Comparison of ENCODE assay signal across 2 fruit fly cellular contexts in genomic region chr4:42352-42751, dm6.
TF ChIP-seq lines count a peak whose summit lies in the region.

No protein-coding gene starts in this region.

- TF ChIP-seq CTCF in whole organism, embryonic (GFP tag; optimal IDR thresholded peaks at IDR 0.05; lab: Kevin White, UChicago): no peak

TF ChIP-seq in whole organism, embryonic, 481 proteins besides CTCF, POLR2A, EP300 and RAD21:
- peak; percentile 30 for TF ChIP-seq BEAF-32 (GFP tag; optimal IDR thresholded peaks at IDR 0.05; lab: Kevin White, UChicago)
- peak; percentile 65 for TF ChIP-seq CG17802 (tag; optimal IDR thresholded peaks at IDR 0.05; lab: Kevin White, UChicago)
- TF ChIP-seq CG14014 (GFP tag; IDR thresholded peaks at IDR 0.05; lab: Robert Waterston, UW): no peak
- TF ChIP-seq CG15514 (GFP tag; optimal IDR thresholded peaks at IDR 0.05; lab: Kevin White, UChicago): no peak
- no peak for TF ChIP-seq CG1602 (GFP tag; optimal IDR thresholded peaks at IDR 0.05; lab: Kevin White, UChicago)
- TF ChIP-seq lmd (GFP tag; IDR thresholded peaks at IDR 0.05; lab: Robert Waterston, UW): no peak
- peak; percentile 33 for TF ChIP-seq CG3065 (GFP tag; optimal IDR thresholded peaks at IDR 0.05; lab: Kevin White, UChicago)
- peak; percentile 27; the same call in 1 of the 3 replicates for TF ChIP-seq CG16813 (GFP tag; IDR thresholded peaks at IDR 0.05; lab: Robert Waterston, UW; ENCODE audit: partially characterized antibody)
- TF ChIP-seq ac (GFP tag; optimal IDR thresholded peaks at IDR 0.05; lab: Kevin White, UChicago): no peak
- TF ChIP-seq D19A (tag; optimal IDR thresholded peaks at IDR 0.05; lab: Kevin White, UChicago): no peak
- TF ChIP-seq wdn (GFP tag; IDR thresholded peaks at IDR 0.05; lab: Robert Waterston, UW): no peak
- TF ChIP-seq dysf (GFP tag; IDR thresholded peaks at IDR 0.05; lab: Robert Waterston, UW): no peak
- no peak for TF ChIP-seq Ssrp (tag; optimal IDR thresholded peaks at IDR 0.05; lab: Kevin White, UChicago)
- no peak for TF ChIP-seq B-H2 (GFP tag; optimal IDR thresholded peaks at IDR 0.05; lab: Kevin White, UChicago)
- TF ChIP-seq CG2116 (GFP tag; optimal IDR thresholded peaks at IDR 0.05; lab: Kevin White, UChicago): peak; percentile 5
- TF ChIP-seq gsb-n (tag; optimal IDR thresholded peaks at IDR 0.05; lab: Kevin White, UChicago): no peak
- peak; percentile 77 for TF ChIP-seq CG30020 (tag; optimal IDR thresholded peaks at IDR 0.05; lab: Kevin White, UChicago)

TF ChIP-seq in whole organism, wandering third instar larva, 38 proteins besides CTCF, POLR2A, EP300 and RAD21:
- TF ChIP-seq Dfd (GFP tag; optimal IDR thresholded peaks at IDR 0.05; lab: Kevin White, UChicago) (peak; percentile 47), Hnf4 (GFP tag; optimal IDR thresholded peaks at IDR 0.05; lab: Kevin White, UChicago) (no peak)

Comparison
In these comparisons a context has a peak if more than half of its experiments do, and no peak if none do; other contexts are left out.
1. Of the 10 proteins assayed by ChIP-seq in both whole organism, embryonic and whole organism, wandering third instar larva: peak only in whole organism, embryonic: none; only in whole organism, wandering third instar larva: Dfd; in both: none; in neither: 9.